Worm (Caenorhabditis elegans) whole organism, L1 larva: ENCODE data around the gene dpm-1.

Experiments used
- egl-27 ChIP-seq, 2 experiments: fragments of 150-350 bp in 1 of 2; sonication (generic microtip); optimal IDR thresholded peaks; 3 replicates each; lab custom pipeline; 2017 to 2018; ENCODE audit warnings: missing biosample characterization in 2 of 2, missing genetic modification characterization in 2 of 2, missing genetic modification reagents in 2 of 2
- elt-2 ChIP-seq: sonication (generic microtip); optimal IDR thresholded peaks from 2 replicates; lab custom pipeline; 2016; ENCODE audit warnings: missing genetic modification characterization, mild to moderate bottlenecking, inconsistent platforms, missing compliant biosample characterization, missing genetic modification reagents
- lsy-2 ChIP-seq, 2 experiments: fragments of 150-350 bp; optimal IDR thresholded peaks; 2 replicates each; lab custom pipeline; 2014; ENCODE audit warnings: missing biosample characterization in 2 of 2, missing genetic modification characterization in 2 of 2
- mep-1 ChIP-seq: fragments of 150-350 bp; optimal IDR thresholded peaks from 2 replicates; lab custom pipeline; 2014; ENCODE audit warnings: missing biosample characterization, missing genetic modification characterization
- nhr-76 ChIP-seq: sonication (generic microtip); optimal IDR thresholded peaks from 2 replicates; lab custom pipeline; 2017; ENCODE audit warnings: missing biosample characterization, missing genetic modification characterization
- snpc-4 ChIP-seq: fragments of 150-350 bp; optimal IDR thresholded peaks from 2 replicates; lab custom pipeline; 2014; ENCODE audit warnings: missing biosample characterization, missing genetic modification characterization
- swsn-7 ChIP-seq: sonication (generic microtip); optimal IDR thresholded peaks from 2 replicates; lab custom pipeline; 2016; ENCODE audit warnings: missing genetic modification characterization, missing compliant biosample characterization
- unc-86 ChIP-seq: sonication (generic microtip); optimal IDR thresholded peaks from 2 replicates; lab custom pipeline; 2016; ENCODE audit warnings: missing genetic modification characterization, missing compliant biosample characterization
- vab-15 ChIP-seq: sonication (generic microtip); optimal IDR thresholded peaks from 2 replicates; lab custom pipeline; 2017; ENCODE audit warnings: missing genotype, mild to moderate bottlenecking, missing genetic modification characterization, missing compliant biosample characterization

ce11 chrIV:481067-481466 lies 35.6 kb downstream of the dpm-1 start, which contains the start of gene npr-37:
- TF ChIP-seq egl-27 (tag; optimal IDR thresholded peaks at IDR 0.05; lab: Kevin White, UChicago): no peak
- no peak for TF ChIP-seq unc-86 (tag; lab: Kevin White, UChicago)
- TF ChIP-seq lsy-2 (tag; optimal IDR thresholded peaks at IDR 0.05; lab: Kevin White, UChicago): no peak
- TF ChIP-seq snpc-4: no peak
- no peak for TF ChIP-seq elt-2
- TF ChIP-seq swsn-7 (tag; lab: Kevin White, UChicago): no peak
- no peak for TF ChIP-seq nhr-76 (tag; lab: Kevin White, UChicago)
- TF ChIP-seq vab-15 (tag; lab: Kevin White, UChicago): no peak
- no peak for TF ChIP-seq mep-1 (tag; lab: Kevin White, UChicago)
